Worm (Caenorhabditis elegans): ENCODE measurements around the gene W07G1.7.

The W07G1.7 gene

DNA sequence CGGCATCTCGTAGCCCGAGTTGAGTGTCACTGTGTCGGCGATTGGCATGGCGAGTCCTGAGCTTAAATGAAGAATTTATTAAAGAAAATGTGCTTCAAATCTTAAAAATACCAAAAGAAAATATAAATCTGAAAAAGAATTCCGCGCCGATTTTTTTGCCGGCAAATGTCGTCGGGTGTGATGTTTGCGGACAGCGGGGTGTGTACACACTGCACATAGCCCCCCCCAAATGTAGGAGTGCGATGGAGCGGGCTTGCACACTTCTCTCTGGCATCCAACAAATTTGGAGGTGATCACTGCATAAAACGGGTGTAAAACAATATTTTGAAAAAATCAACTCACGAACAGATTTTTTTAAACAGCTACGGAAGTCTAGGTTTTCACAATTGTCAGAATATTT, 10.0 kb upstream of the W07G1.7 start, which contains the start of gene Y39G8B.2 (continued):
- TF ChIP-seq dve-1 (tag; optimal IDR thresholded peaks at IDR 0.05; ENCODE audit: insufficient read depth) (peak; percentile 89), sdz-12 (GFP tag; optimal IDR thresholded peaks at IDR 0.05) (no peak), ceh-62 (tag; optimal IDR thresholded peaks at IDR 0.05) (no peak), zfp-2 (tag; optimal IDR thresholded peaks at IDR 0.05) (peak; percentile 14), spr-1 (tag; optimal IDR thresholded peaks at IDR 0.05) (no peak), mep-1 (tag; optimal IDR thresholded peaks at IDR 0.05) (peak; percentile 90), snpc-1.2 (GFP tag; IDR thresholded peaks at IDR 0.05) (peak; percentile 51; the same call in 1 of the 2 replicates), dmd-9 (GFP tag; IDR thresholded peaks at IDR 0.05) (no peak; the same call in 1 of the 2 replicates), T26A8.4 (GFP tag; IDR thresholded peaks at IDR 0.05) (no peak), ztf-11 (tag; optimal IDR thresholded peaks at IDR 0.05) (no peak), nhr-10 (tag; optimal IDR thresholded peaks at IDR 0.05) (no peak), unc-130 (GFP tag; optimal IDR thresholded peaks at IDR 0.05) (no peak), nhr-102 (tag; optimal IDR thresholded peaks at IDR 0.05) (no peak), F10B5.3 (tag; optimal IDR thresholded peaks at IDR 0.05) (no peak), Y105C5A.15 (GFP tag; IDR thresholded peaks at IDR 0.05) (no peak), lim-7 (GFP tag; IDR thresholded peaks at IDR 0.05) (no peak), dpl-1 (GFP tag; optimal IDR thresholded peaks at IDR 0.05) (peak; percentile 85), ama-1 (optimal IDR thresholded peaks at IDR 0.05) (no peak), ZK546.5 (tag; optimal IDR thresholded peaks at IDR 0.05) (no peak), lin-13 (GFP tag; optimal IDR thresholded peaks at IDR 0.05) (peak; percentile 86), ZK337.2 (GFP tag; IDR thresholded peaks at IDR 0.05) (no peak), lin-29 (GFP tag; IDR thresholded peaks at IDR 0.05) (peak; percentile 37; the same call in 1 of the 2 replicates), F26F4.8 (GFP tag; conservative IDR thresholded peaks at IDR 0.05) (no peak), mdl-1 (tag; optimal IDR thresholded peaks at IDR 0.05) (peak in 1 of 2 experiments; percentile 54), set-16 (GFP tag; IDR thresholded peaks at IDR 0.05) (no peak), php-3 (GFP tag; IDR thresholded peaks at IDR 0.05) (no peak), pha-4 (GFP tag; IDR thresholded peaks at IDR 0.05) (no peak), pha-4 (tag; optimal IDR thresholded peaks at IDR 0.05) (peak; percentile 4), fkh-10 (GFP tag; optimal IDR thresholded peaks at IDR 0.05) (peak; percentile 59), aha-1 (tag) (peak; percentile 98), nhr-28 (tag; optimal IDR thresholded peaks at IDR 0.05) (peak; percentile 70), ctbp-1 (GFP tag; IDR thresholded peaks at IDR 0.05) (no peak; the same call in 1 of the 2 replicates), R02D3.7 (tag; optimal IDR thresholded peaks at IDR 0.05) (no peak), lir-3 (tag; optimal IDR thresholded peaks at IDR 0.05) (no peak), D1046.2 (GFP tag; IDR thresholded peaks at IDR 0.05) (0 out of 2 replicates have a peak, but pooled peaks have one; percentile 40), lin-39 (tag; optimal IDR thresholded peaks at IDR 0.05) (no peak), pqm-1 (tag; optimal IDR thresholded peaks at IDR 0.05) (no peak), hlh-11 (tag; optimal IDR thresholded peaks at IDR 0.05) (peak; percentile 81), nhr-25 (tag; optimal IDR thresholded peaks at IDR 0.05; ENCODE audit: borderline replicate concordance, insufficient read depth) (peak; percentile 66), nhr-237 (tag; optimal IDR thresholded peaks at IDR 0.05) (no peak), arid-1 (GFP tag; conservative IDR thresholded peaks at IDR 0.05) (no peak), ceh-44 (GFP tag; IDR thresholded peaks at IDR 0.05) (no peak), daf-12 (tag; optimal IDR thresholded peaks at IDR 0.05) (no peak), aly-2 (tag; optimal IDR thresholded peaks at IDR 0.05) (no peak), daf-19 (GFP tag; conservative IDR thresholded peaks at IDR 0.05) (no peak), unc-39 (tag; optimal IDR thresholded peaks at IDR 0.05) (no peak), skn-1 (tag; optimal IDR thresholded peaks at IDR 0.05) (no peak), tra-1 (GFP tag; IDR thresholded peaks at IDR 0.05) (peak; percentile 75; the same call in 1 of the 2 replicates), snpc-4 (tag; optimal IDR thresholded peaks at IDR 0.05) (no peak), dmd-8 (GFP tag; IDR thresholded peaks at IDR 0.05) (no peak), fos-1 (tag; optimal IDR thresholded peaks at IDR 0.05) (no peak), ceh-82 (tag; optimal IDR thresholded peaks at IDR 0.05) (no peak), madf-5 (GFP tag; IDR thresholded peaks at IDR 0.05) (no peak)

Measured in whole organism, L4 larva.